Worm (Caenorhabditis elegans) whole organism, L3 larva: ENCODE results near the gene C37E2.3.

Experiments used
- R02D3.7 ChIP-seq: fragments of 150-350 bp; optimal IDR thresholded peaks from 2 replicates; lab custom pipeline; 2014; ENCODE audit warnings: missing biosample characterization, missing genetic modification characterization
- ZK546.5 ChIP-seq: sonication (generic microtip); optimal IDR thresholded peaks from 2 replicates; lab custom pipeline; 2017; ENCODE audit warnings: missing biosample characterization, missing genetic modification characterization
- aly-2 ChIP-seq: fragments of 150-350 bp; optimal IDR thresholded peaks from 2 replicates; lab custom pipeline; 2014; ENCODE audit warnings: missing biosample characterization, missing genetic modification characterization
- ama-1 ChIP-seq: fragments of 150-350 bp; optimal IDR thresholded peaks from 2 replicates; lab custom pipeline; 2018
- ceh-16 ChIP-seq: sonication (generic microtip); optimal IDR thresholded peaks from 2 replicates; lab custom pipeline; 2017; ENCODE audit warnings: missing biosample characterization, missing genetic modification characterization
- ceh-28 ChIP-seq: fragments of 150-350 bp; optimal IDR thresholded peaks from 2 replicates; lab custom pipeline; 2014; ENCODE audit warnings: missing biosample characterization, missing genetic modification reagents, missing genetic modification characterization
- ceh-82 ChIP-seq: fragments of 150-350 bp; optimal IDR thresholded peaks from 2 replicates; lab custom pipeline; 2014; ENCODE audit warnings: missing biosample characterization, missing genetic modification characterization
- daf-12 ChIP-seq: fragments of 150-350 bp; optimal IDR thresholded peaks from 2 replicates; lab custom pipeline; 2014; ENCODE audit warnings: missing biosample characterization, missing genetic modification reagents, missing genetic modification characterization
- egl-27 ChIP-seq: sonication (generic microtip); optimal IDR thresholded peaks from 4 replicates; lab custom pipeline; 2017; ENCODE audit warnings: missing biosample characterization, missing genetic modification reagents, missing genetic modification characterization
- egl-5 ChIP-seq: fragments of 150-350 bp; optimal IDR thresholded peaks from 2 replicates; lab custom pipeline; 2017; ENCODE audit warnings: missing biosample characterization, missing genetic modification reagents, missing genetic modification characterization, inconsistent platforms
- elt-1 ChIP-seq: fragments of 150-350 bp; optimal IDR thresholded peaks from 2 replicates; lab custom pipeline; 2014; ENCODE audit warnings: missing biosample characterization, missing genetic modification characterization
- elt-2 ChIP-seq: sonication (generic microtip); optimal IDR thresholded peaks from 2 replicates; lab custom pipeline; 2016; ENCODE audit warnings: missing genetic modification reagents, mild to moderate bottlenecking, missing genetic modification characterization, missing compliant biosample characterization
- elt-3 ChIP-seq, 3 experiments: fragments of 150-350 bp in 1 of 3; sonication (generic microtip) in 2 of 3; optimal IDR thresholded peaks; 2 replicates in 2 of 3; 4 replicates in 1 of 3; lab custom pipeline; 2014 to 2017; ENCODE audit warnings: missing biosample characterization in 3 of 3, missing genetic modification characterization in 3 of 3
- eor-1 ChIP-seq, 2 experiments: fragments of 150-350 bp; optimal IDR thresholded peaks; 2 replicates each; lab custom pipeline; 2014 to 2018; ENCODE audit warnings: missing biosample characterization in 2 of 2, missing genetic modification characterization in 2 of 2
- fkh-10 ChIP-seq: sonication (generic microtip); optimal IDR thresholded peaks from 2 replicates; lab custom pipeline; 2017; ENCODE audit warnings: missing biosample characterization, missing genetic modification reagents, missing genetic modification characterization
- fkh-2 ChIP-seq: fragments of 150-350 bp; optimal IDR thresholded peaks from 2 replicates; lab custom pipeline; 2014; ENCODE audit warnings: missing biosample characterization, missing genetic modification reagents, missing genetic modification characterization
- fos-1 ChIP-seq: fragments of 150-350 bp; optimal IDR thresholded peaks from 2 replicates; lab custom pipeline; 2014; ENCODE audit warnings: missing biosample characterization, missing genetic modification characterization
- hmg-11 ChIP-seq: sonication (generic microtip); optimal IDR thresholded peaks from 2 replicates; lab custom pipeline; 2016; ENCODE audit warnings: missing genetic modification characterization, missing compliant biosample characterization
- jun-1 ChIP-seq: fragments of 150-350 bp; optimal IDR thresholded peaks from 2 replicates; lab custom pipeline; 2014; ENCODE audit warnings: missing biosample characterization, missing genetic modification reagents, missing genetic modification characterization
- lin-15B ChIP-seq: fragments of 150-350 bp; optimal IDR thresholded peaks from 2 replicates; lab custom pipeline; 2014; ENCODE audit warnings: missing biosample characterization, missing genetic modification characterization
- lin-39 ChIP-seq: fragments of 150-350 bp; optimal IDR thresholded peaks from 2 replicates; lab custom pipeline; 2018; ENCODE audit warnings: missing biosample characterization, missing genetic modification reagents, missing genetic modification characterization
- lsy-12 ChIP-seq: sonication (generic microtip); optimal IDR thresholded peaks from 2 replicates; lab custom pipeline; 2016; ENCODE audit warnings: mild to moderate bottlenecking, missing genetic modification characterization, missing compliant biosample characterization
- mdl-1 ChIP-seq: fragments of 150-350 bp; optimal IDR thresholded peaks from 2 replicates; lab custom pipeline; 2014; ENCODE audit warnings: missing biosample characterization, missing genetic modification characterization
- mml-1 ChIP-seq: fragments of 150-350 bp; sonication (generic microtip); optimal IDR thresholded peaks from 3 replicates; lab custom pipeline; 2014; ENCODE audit warnings: missing biosample characterization, missing genetic modification characterization
- nfya-1 ChIP-seq: sonication (generic microtip); optimal IDR thresholded peaks from 2 replicates; lab custom pipeline; 2017; ENCODE audit warnings: missing genetic modification characterization, mild to moderate bottlenecking, missing compliant biosample characterization, antibody characterized with exemption, moderate library complexity; ENCODE audit not compliant: insufficient read depth
- nhr-11 ChIP-seq: fragments of 150-350 bp; optimal IDR thresholded peaks from 2 replicates; lab custom pipeline; 2014; ENCODE audit warnings: missing biosample characterization, missing genetic modification characterization
- nhr-12 ChIP-seq: fragments of 150-350 bp; optimal IDR thresholded peaks from 2 replicates; lab custom pipeline; 2014; ENCODE audit warnings: missing biosample characterization, missing genetic modification characterization
- nhr-23 ChIP-seq: fragments of 150-350 bp; optimal IDR thresholded peaks from 2 replicates; lab custom pipeline; 2014; ENCODE audit warnings: missing biosample characterization, missing genetic modification reagents, missing genetic modification characterization
- nhr-237 ChIP-seq: fragments of 150-350 bp; optimal IDR thresholded peaks from 2 replicates; lab custom pipeline; 2014; ENCODE audit warnings: missing biosample characterization, missing genetic modification characterization
- nhr-25 ChIP-seq: sonication (generic microtip); optimal IDR thresholded peaks from 2 replicates; lab custom pipeline; 2017; ENCODE audit warnings: missing biosample characterization, missing genetic modification characterization
- nhr-28 ChIP-seq: fragments of 150-350 bp; optimal IDR thresholded peaks from 2 replicates; lab custom pipeline; 2014; ENCODE audit warnings: missing biosample characterization, missing genetic modification characterization
- nhr-43 ChIP-seq: sonication (generic microtip); optimal IDR thresholded peaks from 2 replicates; lab custom pipeline; 2016; ENCODE audit warnings: mild to moderate bottlenecking, missing genetic modification characterization, missing compliant biosample characterization; ENCODE audit not compliant: poor library complexity, severe bottlenecking
- nhr-67 ChIP-seq: fragments of 150-350 bp; optimal IDR thresholded peaks from 2 replicates; lab custom pipeline; 2014; ENCODE audit warnings: missing biosample characterization, missing genetic modification characterization
- nhr-76 ChIP-seq: fragments of 150-350 bp; sonication (generic microtip); optimal IDR thresholded peaks from 5 replicates; lab custom pipeline; 2014; ENCODE audit warnings: missing biosample characterization, missing genetic modification characterization
- nhr-77 ChIP-seq: fragments of 150-350 bp; optimal IDR thresholded peaks from 2 replicates; lab custom pipeline; 2014; ENCODE audit warnings: missing biosample characterization, missing genetic modification characterization
- pha-4 ChIP-seq: fragments of 150-350 bp; optimal IDR thresholded peaks from 2 replicates; lab custom pipeline; 2014; ENCODE audit warnings: missing biosample characterization, missing genetic modification reagents, missing genetic modification characterization
- pqm-1 ChIP-seq: fragments of 150-350 bp; optimal IDR thresholded peaks from 2 replicates; lab custom pipeline; 2017; ENCODE audit warnings: missing biosample characterization, missing genetic modification characterization, inconsistent platforms
- sea-2 ChIP-seq: fragments of 150-350 bp; sonication (generic microtip); optimal IDR thresholded peaks from 4 replicates; lab custom pipeline; 2014; ENCODE audit warnings: missing biosample characterization, missing genetic modification reagents, missing genetic modification characterization
- skn-1 ChIP-seq: fragments of 150-350 bp; optimal IDR thresholded peaks from 2 replicates; lab custom pipeline; 2014; ENCODE audit warnings: missing biosample characterization, missing genetic modification characterization
- snpc-4 ChIP-seq: fragments of 150-350 bp; optimal IDR thresholded peaks from 2 replicates; lab custom pipeline; 2014; ENCODE audit warnings: missing biosample characterization, missing genetic modification characterization
- tbx-2 ChIP-seq: sonication (generic microtip); optimal IDR thresholded peaks from 2 replicates; lab custom pipeline; 2016; ENCODE audit warnings: mild to moderate bottlenecking, missing genetic modification characterization, missing compliant biosample characterization
- unc-39 ChIP-seq: sonication (generic microtip); optimal IDR thresholded peaks from 4 replicates; lab custom pipeline; 2017; ENCODE audit warnings: missing biosample characterization, missing genetic modification characterization
- unc-62 ChIP-seq: fragments of 150-350 bp; sonication (generic microtip); optimal IDR thresholded peaks from 4 replicates; lab custom pipeline; 2014; ENCODE audit warnings: missing biosample characterization, missing genetic modification reagents, missing genetic modification characterization
- zag-1 ChIP-seq: fragments of 150-350 bp; optimal IDR thresholded peaks from 2 replicates; lab custom pipeline; 2014; ENCODE audit warnings: missing biosample characterization, missing genetic modification characterization
- ztf-11 ChIP-seq: fragments of 150-350 bp; optimal IDR thresholded peaks from 2 replicates; lab custom pipeline; 2014; ENCODE audit warnings: missing biosample characterization, missing genetic modification characterization
- ztf-4 ChIP-seq: fragments of 150-350 bp; optimal IDR thresholded peaks from 2 replicates; lab custom pipeline; 2014; ENCODE audit warnings: missing biosample characterization, missing genetic modification characterization

C37E2.3 gene

DNA sequence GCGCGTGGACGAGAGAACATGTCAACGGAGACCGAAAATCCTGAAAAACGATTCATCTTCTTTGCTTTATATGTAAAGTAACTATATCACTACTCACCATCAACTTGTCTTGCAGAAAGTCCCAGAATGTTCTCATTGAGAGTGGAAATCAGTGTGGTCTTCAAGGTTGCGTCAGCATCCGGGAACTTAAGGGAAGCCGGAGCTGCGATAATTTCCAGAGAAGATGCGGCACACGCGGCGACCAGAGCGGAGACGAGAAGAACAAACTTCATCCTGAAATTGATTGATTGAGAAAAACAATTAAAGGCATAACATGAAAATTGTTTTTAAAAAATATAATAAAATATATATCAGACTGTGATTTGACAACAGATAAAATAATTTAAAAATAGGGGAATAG, 16.0 kb upstream of the C37E2.3 start, which contains the start of gene vha-20:
Gene vha-20, minus strand, starts transcription at position 273 of the 400 bp plus-strand sequence.
- TF ChIP-seq eor-1 (tag; optimal IDR thresholded peaks at IDR 0.05; lab: Kevin White, UChicago) (no peak), fkh-2 (no peak), ceh-28 (tag; lab: Kevin White, UChicago) (no peak), egl-27 (tag; lab: Kevin White, UChicago) (no peak), lin-39 (tag; lab: Kevin White, UChicago) (no peak), unc-39 (tag; lab: Kevin White, UChicago) (no peak), nfya-1 (tag; lab: Kevin White, UChicago) (no peak), elt-2 (peak; percentile 1), nhr-43 (peak; percentile 36), ama-1 (lab: Kevin White, UChicago) (peak; percentile 7), ztf-11 (no peak)

ce11 chrX:14165156-14165555, 15.1 kb upstream of the C37E2.3 start:
- TF ChIP-seq mdl-1 (tag; lab: Kevin White, UChicago) (no peak), nhr-11 (tag; lab: Kevin White, UChicago) (no peak), nhr-237 (tag; lab: Kevin White, UChicago) (no peak), nhr-67 (tag; lab: Kevin White, UChicago) (no peak), R02D3.7 (tag; lab: Kevin White, UChicago) (no peak), aly-2 (tag; lab: Kevin White, UChicago) (no peak), nhr-25 (tag; lab: Kevin White, UChicago) (no peak), elt-3 (tag; optimal IDR thresholded peaks at IDR 0.05; lab: Kevin White, UChicago) (no peak), ceh-16 (tag; lab: Kevin White, UChicago) (no peak), sea-2 (GFP tag; lab: Kevin White, UChicago) (no peak), zag-1 (tag; lab: Kevin White, UChicago) (no peak)

DNA sequence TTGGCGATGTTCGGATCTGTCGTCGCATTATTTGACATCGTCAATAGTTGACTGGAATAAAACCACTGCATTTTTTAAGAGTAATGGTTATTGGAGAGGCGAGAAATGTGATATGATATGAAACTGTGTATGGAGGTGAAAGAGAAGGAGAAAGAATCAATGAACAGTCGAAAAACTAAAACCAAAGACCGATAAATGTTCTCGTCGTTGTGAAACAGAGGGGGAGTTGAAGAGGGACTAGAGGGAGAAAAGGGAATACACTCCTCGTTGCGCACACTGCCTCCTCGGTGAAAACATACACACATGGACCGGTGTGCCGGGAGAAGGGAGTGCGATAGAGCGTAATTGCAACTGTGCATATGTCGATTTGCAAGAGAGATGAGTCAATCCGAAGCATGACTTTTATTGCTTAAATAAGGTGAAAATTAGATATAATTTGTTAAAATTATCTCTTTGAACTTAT, 10.7 kb upstream of the C37E2.3 start, which contains the start of gene sym-4:
Gene sym-4, minus strand, starts transcription at position 51 of the 463 bp plus-strand sequence.
- TF ChIP-seq ceh-16 (tag; lab: Kevin White, UChicago) (no peak), lin-39 (tag; lab: Kevin White, UChicago) (peak; percentile 90), nhr-12 (no peak), tbx-2 (tag; lab: Kevin White, UChicago) (peak; percentile 68), fkh-10 (GFP tag; lab: Kevin White, UChicago) (peak; percentile 61), egl-27 (tag; lab: Kevin White, UChicago) (peak; percentile 50), nhr-28 (tag; lab: Kevin White, UChicago) (no peak), ztf-4 (peak; percentile 29), nhr-23 (tag; lab: Kevin White, UChicago) (peak; percentile 93), elt-3 (tag; optimal IDR thresholded peaks at IDR 0.05; lab: Kevin White, UChicago) (peak in 2 of 3 experiments; percentile 47 to 85), unc-39 (tag; lab: Kevin White, UChicago) (no peak), nhr-237 (tag; lab: Kevin White, UChicago) (no peak), ZK546.5 (no peak), egl-5 (tag; lab: Kevin White, UChicago) (peak; percentile 61), unc-62 (GFP tag; lab: Kevin White, UChicago) (peak; percentile 58), elt-1 (tag; lab: Kevin White, UChicago) (peak; percentile 27), fkh-2 (no peak), skn-1 (tag; lab: Kevin White, UChicago) (peak; percentile 42), hmg-11 (tag; lab: Kevin White, UChicago) (peak; percentile 96), nhr-67 (tag; lab: Kevin White, UChicago) (no peak), ceh-28 (tag; lab: Kevin White, UChicago) (peak; percentile 88), nhr-11 (tag; lab: Kevin White, UChicago) (peak; percentile 63), nhr-77 (tag; lab: Kevin White, UChicago) (peak; percentile 41), elt-2 (peak; percentile 90), ceh-82 (peak; percentile 44), nhr-25 (tag; lab: Kevin White, UChicago) (peak; percentile 97), jun-1 (tag; lab: Kevin White, UChicago) (peak; percentile 90), lsy-12 (tag; lab: Kevin White, UChicago) (peak; percentile 80), fos-1 (tag; lab: Kevin White, UChicago) (peak; percentile 63), mml-1 (tag; lab: Kevin White, UChicago) (no peak), nhr-76 (peak; percentile 64), R02D3.7 (tag; lab: Kevin White, UChicago) (peak; percentile 69), mdl-1 (tag; lab: Kevin White, UChicago) (peak; percentile 67), eor-1 (tag; optimal IDR thresholded peaks at IDR 0.05; lab: Kevin White, UChicago) (no peak), ama-1 (lab: Kevin White, UChicago) (peak; percentile 69), sea-2 (GFP tag; lab: Kevin White, UChicago) (no peak), pqm-1 (tag; lab: Kevin White, UChicago) (peak; percentile 96), ztf-11 (no peak), pha-4 (tag; lab: Kevin White, UChicago) (peak; percentile 95), lin-15B (peak; percentile 94), zag-1 (tag; lab: Kevin White, UChicago) (no peak), nfya-1 (tag; lab: Kevin White, UChicago) (peak; percentile 91), snpc-4 (tag; lab: Kevin White, UChicago) (peak; percentile 90), daf-12 (tag; lab: Kevin White, UChicago) (no peak), nhr-43 (peak; percentile 94), aly-2 (tag; lab: Kevin White, UChicago) (no peak)
